Fruit fly (Drosophila melanogaster) whole organism, embryonic: ENCODE measurements around the gene BthD.

Experiments used
- Atf3 ChIP-seq: fragments of 200-800 bp; sonication (Bioruptor generic); optimal IDR thresholded peaks from 3 replicates; lab custom pipeline; 2016; ENCODE audit warnings: missing biosample characterization, missing genetic modification characterization
- CG10366 ChIP-seq: fragments of 200-800 bp; sonication (Bioruptor generic); IDR thresholded peaks from 2 replicates; pipeline ENCODE4 v1.3.6; 2022; ENCODE audit warnings: missing biosample characterization, missing genetic modification characterization
- CG11696 ChIP-seq: fragments of 200-800 bp; sonication (Bioruptor generic); IDR thresholded peaks from 2 replicates; pipeline ENCODE4 v1.3.6; 2022; ENCODE audit warnings: missing biosample characterization, missing genetic modification characterization
- CG14710 ChIP-seq: fragments of 200-800 bp; sonication (Bioruptor generic); optimal IDR thresholded peaks from 3 replicates; lab custom pipeline; 2019; ENCODE audit warnings: missing biosample characterization, mild to moderate bottlenecking, missing genetic modification characterization, moderate library complexity
- CG14860 ChIP-seq: fragments of 200-800 bp; sonication (Bioruptor generic); IDR thresholded peaks from 3 replicates; pipeline ENCODE4 v1.3.6; 2022; ENCODE audit warnings: missing biosample characterization, missing genetic modification characterization; ENCODE audit not compliant: partially characterized antibody
- CG1832 ChIP-seq: fragments of 200-800 bp; sonication (Bioruptor generic); optimal IDR thresholded peaks from 2 replicates; lab custom pipeline; 2017; ENCODE audit warnings: missing biosample characterization, mild to moderate bottlenecking, missing genetic modification characterization, inconsistent platforms
- CG2129 ChIP-seq: fragments of 200-800 bp; sonication (Bioruptor generic); IDR thresholded peaks from 2 replicates; pipeline ENCODE4 v1.3.6; 2022; ENCODE audit warnings: missing biosample characterization, missing genetic modification characterization; ENCODE audit not compliant: partially characterized antibody
- CG2202 ChIP-seq: fragments of 200-800 bp; sonication (Bioruptor generic); optimal IDR thresholded peaks from 2 replicates; lab custom pipeline; 2018; ENCODE audit warnings: missing biosample characterization, mild to moderate bottlenecking, missing genetic modification characterization
- CG2875 ChIP-seq: fragments of 200-800 bp; sonication (Bioruptor generic); optimal IDR thresholded peaks from 2 replicates; lab custom pipeline; 2017; ENCODE audit warnings: missing biosample characterization, mild to moderate bottlenecking, missing genetic modification characterization, missing genetic modification reagents
- CG30431 ChIP-seq: fragments of 200-800 bp; sonication (Bioruptor generic); optimal IDR thresholded peaks from 2 replicates; lab custom pipeline; 2017; ENCODE audit warnings: missing biosample characterization, missing genetic modification characterization
- CG33213 ChIP-seq: fragments of 200-800 bp; sonication (Bioruptor generic); optimal IDR thresholded peaks from 3 replicates; lab custom pipeline; 2016; ENCODE audit warnings: missing biosample characterization, missing genetic modification characterization
- CG3847 ChIP-seq: fragments of 200-800 bp; sonication (Bioruptor generic); IDR thresholded peaks from 2 replicates; pipeline ENCODE4 v1.3.6; 2022; ENCODE audit warnings: missing biosample characterization, missing genetic modification characterization
- CG43689 ChIP-seq: fragments of 200-800 bp; sonication (Bioruptor generic); IDR thresholded peaks from 2 replicates; pipeline ENCODE4 v1.3.6; 2022; ENCODE audit warnings: missing biosample characterization, missing genetic modification characterization
- CG7839 ChIP-seq: fragments of 200-800 bp; sonication (Bioruptor generic); optimal IDR thresholded peaks from 3 replicates; lab custom pipeline; 2018; ENCODE audit warnings: missing biosample characterization, mild to moderate bottlenecking, missing genetic modification characterization, moderate library complexity
- CG9932 ChIP-seq: fragments of 200-800 bp; sonication (Bioruptor generic); IDR thresholded peaks from 2 replicates; pipeline ENCODE4 v1.3.6; 2022; ENCODE audit warnings: missing biosample characterization, missing genetic modification characterization
- CTCF ChIP-seq: fragments of 200-800 bp; sonication (Bioruptor generic); optimal IDR thresholded peaks from 2 replicates; lab custom pipeline; 2017; ENCODE audit warnings: missing biosample characterization, mild to moderate bottlenecking, missing genetic modification characterization, moderate library complexity
- Dad ChIP-seq: fragments of 200-800 bp; sonication (Bioruptor generic); optimal IDR thresholded peaks from 3 replicates; lab custom pipeline; 2016; ENCODE audit warnings: missing biosample characterization, missing genetic modification characterization
- Deaf1 ChIP-seq: fragments of 200-800 bp; optimal IDR thresholded peaks from 3 replicates; lab custom pipeline; 2019; ENCODE audit warnings: missing biosample characterization, mild to moderate bottlenecking, missing genetic modification characterization, moderate library complexity
- Dek ChIP-seq: fragments of 200-800 bp; sonication (Bioruptor generic); optimal IDR thresholded peaks from 3 replicates; lab custom pipeline; 2019; ENCODE audit warnings: missing biosample characterization, mild to moderate bottlenecking, missing genetic modification characterization, moderate library complexity
- Dfd ChIP-seq, 2 experiments: fragments of >200 bp; optimal IDR thresholded peaks; 2 replicates each; lab custom pipeline; 2017; ENCODE audit warnings: missing biosample characterization in 2 of 2, missing genetic modification characterization in 2 of 2
- Dll ChIP-seq: fragments of 200-800 bp; sonication (Bioruptor generic); IDR thresholded peaks from 4 replicates; pipeline ENCODE4 v1.3.6; 2022; ENCODE audit warnings: missing biosample characterization, missing genetic modification characterization; ENCODE audit not compliant: partially characterized antibody
- Dref ChIP-seq: fragments of 200-800 bp; sonication (Bioruptor generic); IDR thresholded peaks from 2 replicates; pipeline ENCODE4 v1.3.6; 2022; ENCODE audit warnings: missing biosample characterization, missing genetic modification characterization
- Hr39 ChIP-seq: fragments of >200 bp; optimal IDR thresholded peaks from 2 replicates; lab custom pipeline; 2017
- Opbp ChIP-seq: fragments of 200-800 bp; sonication (Bioruptor generic); IDR thresholded peaks from 3 replicates; pipeline ENCODE4 v1.3.6; 2022; ENCODE audit warnings: missing biosample characterization, missing genetic modification characterization; ENCODE audit not compliant: partially characterized antibody
- Side ChIP-seq: fragments of 200-800 bp; sonication (Bioruptor generic); optimal IDR thresholded peaks from 2 replicates; lab custom pipeline; 2016; ENCODE audit warnings: missing biosample characterization, missing genetic modification characterization
- Sry-δ ChIP-seq: fragments of 200-800 bp; sonication (Bioruptor generic); optimal IDR thresholded peaks from 2 replicates; lab custom pipeline; 2016; ENCODE audit warnings: missing biosample characterization, missing genetic modification characterization
- TFAM ChIP-seq: fragments of 200-800 bp; sonication (Bioruptor generic); optimal IDR thresholded peaks from 2 replicates; lab custom pipeline; 2017; ENCODE audit warnings: missing biosample characterization, missing genetic modification characterization, inconsistent platforms
- Taf1 ChIP-seq: fragments of 200-800 bp; sonication (Bioruptor generic); IDR thresholded peaks from 2 replicates; pipeline ENCODE4 v1.3.6; 2022; ENCODE audit warnings: missing biosample characterization, missing genetic modification characterization
- cg ChIP-seq: fragments of 200-800 bp; sonication (Bioruptor generic); optimal IDR thresholded peaks from 3 replicates; lab custom pipeline; 2019; ENCODE audit warnings: missing biosample characterization, mild to moderate bottlenecking, missing genetic modification characterization, moderate library complexity
- ci ChIP-seq: fragments of 200-800 bp; sonication (Bioruptor generic); IDR thresholded peaks from 3 replicates; pipeline ENCODE4 v1.3.6; 2022; ENCODE audit warnings: missing biosample characterization, missing genetic modification characterization
- danr ChIP-seq: fragments of 200-800 bp; sonication (Bioruptor generic); IDR thresholded peaks from 2 replicates; pipeline ENCODE4 v1.3.6; 2022; ENCODE audit warnings: missing biosample characterization, missing genetic modification characterization
- dati ChIP-seq: fragments of 200-800 bp; sonication (Bioruptor generic); IDR thresholded peaks from 2 replicates; pipeline ENCODE4 v1.3.6; 2022; ENCODE audit warnings: missing biosample characterization, missing genetic modification characterization
- ems ChIP-seq: fragments of 200-800 bp; sonication (Bioruptor generic); optimal IDR thresholded peaks from 3 replicates; lab custom pipeline; 2016; ENCODE audit warnings: missing biosample characterization, missing genetic modification characterization
- fd102C ChIP-seq: fragments of 200-800 bp; sonication (Bioruptor generic); optimal IDR thresholded peaks from 2 replicates; lab custom pipeline; 2018; ENCODE audit warnings: missing biosample characterization, mild to moderate bottlenecking, missing genetic modification characterization, moderate library complexity
- gem ChIP-seq: fragments of 200-800 bp; sonication (Bioruptor generic); optimal IDR thresholded peaks from 2 replicates; lab custom pipeline; 2019; ENCODE audit warnings: missing biosample characterization, mild to moderate bottlenecking, missing genetic modification characterization, moderate library complexity
- lab ChIP-seq: fragments of 200-800 bp; sonication (Bioruptor generic); optimal IDR thresholded peaks from 3 replicates; lab custom pipeline; 2017; ENCODE audit warnings: missing biosample characterization, missing genetic modification characterization, mild to moderate bottlenecking, moderate library complexity, missing genetic modification reagents
- lola ChIP-seq, 3 experiments: fragments of >200 bp in 2 of 3; fragments of 200-800 bp in 1 of 3; sonication (Bioruptor generic) in 1 of 3; optimal IDR thresholded peaks; 2 replicates each; lab custom pipeline; 2017 to 2019; ENCODE audit warnings: missing biosample characterization in 3 of 3, missing genetic modification characterization in 3 of 3, mild to moderate bottlenecking in 1 of 3, moderate library complexity in 1 of 3
- p53 ChIP-seq: fragments of 200-800 bp; sonication (Bioruptor generic); optimal IDR thresholded peaks from 2 replicates; lab custom pipeline; 2016; ENCODE audit warnings: missing biosample characterization, missing genetic modification characterization
- pho ChIP-seq: fragments of 200-800 bp; sonication (Bioruptor generic); optimal IDR thresholded peaks from 2 replicates; lab custom pipeline; 2016; ENCODE audit warnings: missing biosample characterization, missing genetic modification characterization
- phol ChIP-seq: fragments of 200-800 bp; sonication (Bioruptor generic); optimal IDR thresholded peaks from 3 replicates; lab custom pipeline; 2018; ENCODE audit warnings: missing biosample characterization, mild to moderate bottlenecking, missing genetic modification characterization, moderate library complexity
- run ChIP-seq: fragments of 200-800 bp; sonication (Bioruptor generic); optimal IDR thresholded peaks from 3 replicates; lab custom pipeline; 2018; ENCODE audit warnings: missing biosample characterization, mild to moderate bottlenecking, missing genetic modification characterization
- salm ChIP-seq: fragments of 200-800 bp; sonication (Bioruptor generic); optimal IDR thresholded peaks from 2 replicates; lab custom pipeline; 2018; ENCODE audit warnings: missing biosample characterization, mild to moderate bottlenecking, missing genetic modification characterization
- sens-2 ChIP-seq: fragments of 200-800 bp; sonication (Bioruptor generic); IDR thresholded peaks from 2 replicates; pipeline ENCODE4 v1.3.6; 2022; ENCODE audit warnings: missing biosample characterization, missing genetic modification characterization
- seq ChIP-seq: fragments of 200-800 bp; sonication (Bioruptor generic); IDR thresholded peaks from 2 replicates; pipeline ENCODE4 v1.3.6; 2022; ENCODE audit warnings: missing biosample characterization, missing genetic modification characterization
- sna ChIP-seq: fragments of 200-800 bp; sonication (Bioruptor generic); IDR thresholded peaks from 2 replicates; pipeline ENCODE4 v1.3.6; 2022; ENCODE audit warnings: missing biosample characterization, missing genetic modification characterization; ENCODE audit not compliant: partially characterized antibody
- twi ChIP-seq: fragments of 200-800 bp; optimal IDR thresholded peaks from 2 replicates; lab custom pipeline; 2019; ENCODE audit warnings: missing biosample characterization, mild to moderate bottlenecking, missing genetic modification characterization, moderate library complexity
- unpg ChIP-seq: fragments of 200-800 bp; sonication (Bioruptor generic); optimal IDR thresholded peaks from 3 replicates; lab custom pipeline; 2018; ENCODE audit warnings: missing biosample characterization, mild to moderate bottlenecking, missing genetic modification characterization, moderate library complexity
- usp ChIP-seq: fragments of >200 bp; optimal IDR thresholded peaks from 2 replicates; lab custom pipeline; 2017; ENCODE audit warnings: missing biosample characterization, missing genetic modification characterization
- vfl ChIP-seq: fragments of 200-800 bp; sonication (Bioruptor generic); optimal IDR thresholded peaks from 2 replicates; lab custom pipeline; 2016; ENCODE audit warnings: missing biosample characterization, missing genetic modification characterization
- zfh1 ChIP-seq: fragments of 200-800 bp; sonication (Bioruptor generic); IDR thresholded peaks from 3 replicates; pipeline ENCODE4 v1.3.6; 2022; ENCODE audit warnings: missing biosample characterization, missing genetic modification characterization

BthD gene

dm6 chrX:13639998-13640691 is 28.2 kb downstream of the BthD start:
- peak; percentile 93 for TF ChIP-seq TFAM
- peak; percentile 96 for TF ChIP-seq CG14710 (tag; lab: Kevin White, UChicago)
- TF ChIP-seq fd102C (GFP tag; lab: Kevin White, UChicago) = peak; percentile 76
- peak; percentile 97 for TF ChIP-seq vfl (GFP tag; lab: Kevin White, UChicago)
- peak; percentile 62; the same call in 1 of the 2 replicates for TF ChIP-seq sna (GFP tag; lab: Robert Waterston, UW)
- TF ChIP-seq Deaf1 (tag; lab: Kevin White, UChicago) = peak; percentile 99
- no peak for TF ChIP-seq CG1832 (GFP tag; lab: Kevin White, UChicago)
- TF ChIP-seq Dad (GFP tag; lab: Kevin White, UChicago) = peak; percentile 98
- peak; percentile 98 for TF ChIP-seq CG2875
- peak; percentile 98 for TF ChIP-seq Taf1 (GFP tag; lab: Robert Waterston, UW)
- peak; percentile 99 for TF ChIP-seq unpg
- TF ChIP-seq CG33213 (GFP tag; lab: Kevin White, UChicago) = peak; percentile 99
- peak; percentile 99 for TF ChIP-seq zfh1 (GFP tag; lab: Robert Waterston, UW)
- TF ChIP-seq CG30431 (GFP tag; lab: Kevin White, UChicago) = peak; percentile 97
- peak; percentile 96 for TF ChIP-seq p53 (GFP tag; lab: Kevin White, UChicago)
- peak in 1 of 3 experiments; percentile 94 for TF ChIP-seq lola (GFP tag; optimal IDR thresholded peaks at IDR 0.05; lab: Kevin White, UChicago)
- peak; percentile 99 for TF ChIP-seq ems
- TF ChIP-seq seq = peak; percentile 99
- no peak for TF ChIP-seq usp (GFP tag; lab: Kevin White, UChicago)
- TF ChIP-seq Dfd (GFP tag; optimal IDR thresholded peaks at IDR 0.05; lab: Kevin White, UChicago) = no peak
- TF ChIP-seq phol = peak; percentile 98
- TF ChIP-seq Dref (GFP tag; lab: Robert Waterston, UW) = no peak
- TF ChIP-seq Sry-δ (GFP tag; lab: Kevin White, UChicago) = peak; percentile 77
- peak; percentile 98 for TF ChIP-seq Dek (tag; lab: Kevin White, UChicago)
- no peak for TF ChIP-seq Hr39 (lab: Kevin White, UChicago)
- peak; percentile 99 for TF ChIP-seq lab (GFP tag; lab: Kevin White, UChicago)
- peak; percentile 99 for TF ChIP-seq CG7839
- peak; percentile 98 for TF ChIP-seq danr
- TF ChIP-seq salm (tag; lab: Kevin White, UChicago) = peak; percentile 99
- TF ChIP-seq run (tag; lab: Kevin White, UChicago) = peak; percentile 99
- peak; percentile 99 for TF ChIP-seq Side (GFP tag; lab: Kevin White, UChicago)
- peak; percentile 53 for TF ChIP-seq cg (GFP tag; lab: Kevin White, UChicago)
- TF ChIP-seq CG10366 (GFP tag; lab: Robert Waterston, UW) = peak; percentile 99
- peak; percentile 99 for TF ChIP-seq gem (tag; lab: Kevin White, UChicago)
- TF ChIP-seq CG3847 (GFP tag; lab: Robert Waterston, UW) = peak; percentile 99
- no peak for TF ChIP-seq CG2129
- peak; percentile 98 for TF ChIP-seq Atf3
- TF ChIP-seq CG14860 = peak; percentile 67; the same call in 2 of the 3 replicates
- TF ChIP-seq twi = peak; percentile 96
- peak; percentile 97 for TF ChIP-seq CG2202 (tag; lab: Kevin White, UChicago)
- peak; percentile 99 for TF ChIP-seq CG9932 (GFP tag; lab: Robert Waterston, UW)
- TF ChIP-seq CG11696 (GFP tag; lab: Robert Waterston, UW) = peak; percentile 96
- TF ChIP-seq CG43689 (GFP tag; lab: Robert Waterston, UW) = peak; percentile 98
- TF ChIP-seq ci (GFP tag; lab: Robert Waterston, UW) = peak; percentile 99
- TF ChIP-seq pho = peak; percentile 98
- peak; percentile 98 for TF ChIP-seq sens-2 (GFP tag; lab: Robert Waterston, UW)
- TF ChIP-seq Dll (GFP tag; lab: Robert Waterston, UW) = peak; percentile 59; the same call in 3 of the 4 replicates
- TF ChIP-seq dati (GFP tag; lab: Robert Waterston, UW) = peak; percentile 97
- TF ChIP-seq Opbp (GFP tag; lab: Robert Waterston, UW) = peak; percentile 52; the same call in 2 of the 3 replicates
- TF ChIP-seq CTCF = peak; percentile 77
